Worm (Caenorhabditis elegans): Measurements from ENCODE around the gene mff-1.

The mff-1 gene

DNA sequence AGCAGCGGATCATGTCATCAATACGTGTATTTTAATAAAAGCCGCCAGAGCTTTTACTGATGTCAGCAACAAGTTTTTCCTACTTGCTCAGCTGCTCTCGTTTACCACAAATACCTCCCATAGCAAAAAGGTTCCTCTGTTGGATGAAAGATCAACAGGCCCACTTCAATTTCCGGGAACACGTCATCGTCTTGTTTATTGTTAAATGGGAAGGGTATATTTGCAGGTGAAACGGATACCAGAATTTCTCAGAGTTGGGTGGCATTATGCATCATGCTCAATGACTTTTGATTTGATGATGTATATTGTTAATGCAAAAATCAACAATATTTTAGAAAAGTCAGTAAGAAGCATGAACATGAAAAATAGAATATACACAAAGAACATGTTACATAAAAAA, 35.8 kb downstream of the mff-1 start:
- TF ChIP-seq ceh-48 (tag; optimal IDR thresholded peaks at IDR 0.05) (no peak), pat-9 (tag; optimal IDR thresholded peaks at IDR 0.05) (no peak), hlh-6 (tag; optimal IDR thresholded peaks at IDR 0.05) (no peak), ref-2 (tag; optimal IDR thresholded peaks at IDR 0.05) (no peak), ahr-1 (tag; optimal IDR thresholded peaks at IDR 0.05) (no peak), pqm-1 (tag; optimal IDR thresholded peaks at IDR 0.05) (no peak), mec-3 (tag; optimal IDR thresholded peaks at IDR 0.05; ENCODE audit: borderline replicate concordance) (no peak), K09A11.1 (tag; optimal IDR thresholded peaks at IDR 0.05; ENCODE audit: insufficient read depth) (no peak), ceh-9 (tag; optimal IDR thresholded peaks at IDR 0.05) (no peak), syd-9 (tag; optimal IDR thresholded peaks at IDR 0.05) (no peak), che-1 (tag; optimal IDR thresholded peaks at IDR 0.05) (no peak), pha-4 (tag; optimal IDR thresholded peaks at IDR 0.05) (no peak), ceh-22 (tag; optimal IDR thresholded peaks at IDR 0.05) (no peak)

DNA sequence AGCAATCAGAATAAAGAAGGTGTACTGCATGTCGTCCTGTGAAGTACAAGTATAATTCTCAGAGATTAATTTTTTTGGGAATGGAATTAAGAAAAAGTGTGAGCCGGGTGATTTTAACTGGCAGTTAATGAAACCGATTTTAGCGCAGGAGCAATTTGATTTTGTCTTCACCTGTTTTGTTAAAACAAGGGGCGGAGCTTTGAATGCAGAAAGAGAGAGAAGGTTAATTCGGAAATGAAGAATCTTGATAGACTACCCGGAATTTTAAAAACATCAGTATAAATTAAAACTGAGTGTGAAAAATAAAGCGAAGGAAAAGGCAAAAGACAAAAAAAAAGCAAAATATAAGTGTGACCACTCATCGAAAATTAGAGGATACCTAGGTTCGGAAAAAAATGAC, 40.5 kb downstream of the mff-1 start, which contains the start of gene C05E7.3:
C05E7.3 (minus strand) TSS at position 101 of the 400 bp plus-strand sequence.
- TF ChIP-seq C38D4.7 (GFP tag; optimal IDR thresholded peaks at IDR 0.05) (no peak), npax-4 (tag; optimal IDR thresholded peaks at IDR 0.05) (no peak), nhr-11 (tag; optimal IDR thresholded peaks at IDR 0.05) (no peak)

DNA sequence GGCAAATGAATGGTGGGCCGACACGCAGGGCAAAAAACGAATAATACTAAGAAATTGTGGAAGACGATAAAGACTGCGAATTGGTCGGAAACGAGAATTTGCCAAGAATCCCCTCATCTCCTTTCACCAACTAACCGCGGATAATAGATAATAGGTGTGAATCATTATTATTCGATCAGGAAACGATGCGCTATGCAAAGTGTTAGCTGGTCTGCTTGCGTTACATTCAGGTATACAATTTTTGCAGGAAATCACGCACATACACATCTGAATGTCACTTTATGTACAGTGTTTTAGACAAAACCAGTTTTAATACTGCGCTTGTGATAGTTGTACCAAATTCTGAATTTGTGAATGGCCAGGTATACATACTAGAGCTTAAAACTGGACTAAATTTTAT, 42.4 kb downstream of the mff-1 start:
- TF ChIP-seq hlh-6 (tag; optimal IDR thresholded peaks at IDR 0.05) (no peak), K09A11.1 (tag; optimal IDR thresholded peaks at IDR 0.05; ENCODE audit: insufficient read depth) (no peak), elt-2 (tag; optimal IDR thresholded peaks at IDR 0.05) (no peak), pros-1 (tag; optimal IDR thresholded peaks at IDR 0.05) (no peak), ceh-19 (GFP tag; optimal IDR thresholded peaks at IDR 0.05) (no peak), ztf-16 (tag; optimal IDR thresholded peaks at IDR 0.05) (no peak), nfya-1 (tag; optimal IDR thresholded peaks at IDR 0.05) (no peak), hlh-8 (tag; optimal IDR thresholded peaks at IDR 0.05) (no peak), hlh-30 (tag; optimal IDR thresholded peaks at IDR 0.05; ENCODE audit: insufficient read depth) (no peak), gmeb-2 (tag; optimal IDR thresholded peaks at IDR 0.05) (no peak), ahr-1 (tag; optimal IDR thresholded peaks at IDR 0.05) (no peak), elt-4 (tag; optimal IDR thresholded peaks at IDR 0.05) (no peak)

DNA sequence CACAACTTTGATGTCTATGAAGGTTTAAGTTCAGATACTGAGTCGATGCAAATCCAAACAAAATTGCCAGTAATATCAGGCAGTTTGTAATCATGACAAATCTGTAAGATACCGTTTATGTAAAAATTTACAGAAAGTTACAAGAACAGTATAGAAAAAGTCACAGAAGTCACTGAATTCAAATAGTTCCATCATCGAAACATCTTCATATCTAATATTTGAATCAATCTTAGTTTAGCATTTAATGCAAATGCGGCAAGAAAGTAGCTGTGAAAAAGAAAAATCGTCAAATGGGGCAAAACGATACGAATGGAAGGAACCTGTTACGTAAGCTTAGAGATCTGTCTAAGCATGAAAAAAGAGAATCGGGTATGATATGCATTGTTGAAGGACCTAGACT, 43.9 kb downstream of the mff-1 start, which contains the start of gene gmap-2:
gmap-2 (minus strand) TSS at position 101 of the 400 bp plus-strand sequence.
- TF ChIP-seq ceh-24 (tag; optimal IDR thresholded peaks at IDR 0.05) (no peak), pha-4 (tag; optimal IDR thresholded peaks at IDR 0.05) (no peak), pha-2 (tag; optimal IDR thresholded peaks at IDR 0.05) (no peak), elt-2 (tag; optimal IDR thresholded peaks at IDR 0.05) (no peak)

DNA sequence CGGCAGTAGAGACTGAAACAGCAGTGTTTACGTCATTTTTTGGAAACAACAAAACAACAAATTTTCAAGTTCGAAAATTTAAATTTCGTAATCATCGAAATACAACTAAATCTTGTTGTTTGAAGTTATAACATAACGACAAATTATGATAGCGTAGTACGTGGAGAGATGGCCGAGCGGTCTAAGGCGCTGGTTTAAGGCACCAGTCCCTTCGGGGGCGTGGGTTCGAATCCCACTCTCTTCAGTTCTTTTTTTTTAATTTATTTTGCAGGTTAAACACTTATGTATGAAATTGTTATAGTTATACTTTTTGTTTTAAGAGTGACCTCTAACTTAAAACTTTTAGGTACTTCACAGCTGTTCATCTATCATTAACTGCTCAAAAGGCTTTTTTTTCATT, 44.7 kb downstream of the mff-1 start:
- TF ChIP-seq ceh-9 (tag; optimal IDR thresholded peaks at IDR 0.05): no peak
- TF ChIP-seq sox-2 (GFP tag; IDR thresholded peaks at IDR 0.05): no peak
- TF ChIP-seq sox-4 (tag; optimal IDR thresholded peaks at IDR 0.05): no peak
- no peak for TF ChIP-seq nhr-232 (tag; optimal IDR thresholded peaks at IDR 0.05)
- TF ChIP-seq ceh-45 (GFP tag; IDR thresholded peaks at IDR 0.05): no peak
- TF ChIP-seq elt-4 (tag; optimal IDR thresholded peaks at IDR 0.05): no peak
- TF ChIP-seq pqm-1 (tag; optimal IDR thresholded peaks at IDR 0.05): no peak
- TF ChIP-seq ama-1 (optimal IDR thresholded peaks at IDR 0.05): no peak
- TF ChIP-seq ceh-31 (tag; optimal IDR thresholded peaks at IDR 0.05): no peak
- no peak for TF ChIP-seq odd-2 (tag; optimal IDR thresholded peaks at IDR 0.05)
- no peak for TF ChIP-seq dve-1 (tag; optimal IDR thresholded peaks at IDR 0.05)
- no peak for TF ChIP-seq ahr-1 (tag; optimal IDR thresholded peaks at IDR 0.05)
- TF ChIP-seq ceh-2 (tag; optimal IDR thresholded peaks at IDR 0.05): no peak
- no peak for TF ChIP-seq pat-9 (tag; optimal IDR thresholded peaks at IDR 0.05)
- no peak for TF ChIP-seq ceh-34 (tag; optimal IDR thresholded peaks at IDR 0.05)
- no peak for TF ChIP-seq ref-2 (tag; optimal IDR thresholded peaks at IDR 0.05)

Measured in whole organism, late embryonic.